Worm (Caenorhabditis elegans) whole organism, mixed stage, embryonic: ENCODE measurements around the gene irg-6.

ENCODE experiments used
- M03D4.4 ChIP-seq: sonication (generic microtip); optimal IDR thresholded peaks from 2 replicates; lab custom pipeline; 2017; ENCODE audit warnings: mild to moderate bottlenecking, missing genetic modification characterization, missing compliant biosample characterization
- bed-3 ChIP-seq: fragments of 200-800 bp; sonication (Bioruptor generic); optimal IDR thresholded peaks from 3 replicates; lab custom pipeline; 2018; ENCODE audit warnings: mild to moderate bottlenecking, missing genetic modification characterization, moderate library complexity, missing compliant biosample characterization
- blmp-1 ChIP-seq: fragments of 150-350 bp; optimal IDR thresholded peaks from 2 replicates; lab custom pipeline; 2014; ENCODE audit warnings: missing biosample characterization, missing genetic modification characterization
- ceh-43 ChIP-seq: fragments of 200-800 bp; sonication (Bioruptor generic); optimal IDR thresholded peaks from 2 replicates; lab custom pipeline; 2018; ENCODE audit warnings: mild to moderate bottlenecking, missing genetic modification characterization, moderate library complexity, missing compliant biosample characterization
- ceh-83 ChIP-seq: fragments of 200-800 bp; sonication (Bioruptor generic); optimal IDR thresholded peaks from 2 replicates; lab custom pipeline; 2018; ENCODE audit warnings: mild to moderate bottlenecking, missing genetic modification characterization, missing compliant biosample characterization
- ces-1 ChIP-seq: fragments of 150-350 bp; optimal IDR thresholded peaks from 2 replicates; lab custom pipeline; 2014; ENCODE audit warnings: missing biosample characterization, missing genetic modification reagents, missing genetic modification characterization
- cnd-1 ChIP-seq: fragments of 200-800 bp; sonication (Bioruptor generic); optimal IDR thresholded peaks from 2 replicates; lab custom pipeline; 2018; ENCODE audit warnings: mild to moderate bottlenecking, missing genetic modification characterization, missing compliant biosample characterization
- drap-1 ChIP-seq: fragments of 200-800 bp; sonication (Bioruptor generic); optimal IDR thresholded peaks from 3 replicates; lab custom pipeline; 2018; ENCODE audit warnings: mild to moderate bottlenecking, missing genetic modification characterization, missing compliant biosample characterization
- elt-1 ChIP-seq: sonication (generic microtip); optimal IDR thresholded peaks from 2 replicates; lab custom pipeline; 2017; ENCODE audit warnings: missing genetic modification characterization, mild to moderate bottlenecking, missing compliant biosample characterization, antibody characterized with exemption, moderate library complexity, borderline replicate concordance; ENCODE audit not compliant: insufficient read depth
- elt-3 ChIP-seq: fragments of 150-350 bp; optimal IDR thresholded peaks from 2 replicates; lab custom pipeline; 2014; ENCODE audit warnings: missing biosample characterization, missing genetic modification characterization
- flh-1 ChIP-seq: fragments of 200-800 bp; sonication (Bioruptor generic); optimal IDR thresholded peaks from 2 replicates; lab custom pipeline; 2018; ENCODE audit warnings: mild to moderate bottlenecking, missing genetic modification characterization, moderate library complexity, missing compliant biosample characterization
- ham-2 ChIP-seq: fragments of 200-800 bp; sonication (Bioruptor generic); optimal IDR thresholded peaks from 2 replicates; lab custom pipeline; 2018; ENCODE audit warnings: mild to moderate bottlenecking, missing genetic modification characterization, missing compliant biosample characterization
- hlh-1 ChIP-seq: fragments of 150-350 bp; optimal IDR thresholded peaks from 2 replicates; lab custom pipeline; 2014; ENCODE audit warnings: missing biosample characterization, missing genetic modification reagents, missing genetic modification characterization
- lin-13 ChIP-seq: fragments of 150-350 bp; optimal IDR thresholded peaks from 2 replicates; lab custom pipeline; 2014; ENCODE audit warnings: missing biosample characterization, missing genetic modification characterization
- lin-32 ChIP-seq: fragments of 200-800 bp; sonication (Bioruptor generic); optimal IDR thresholded peaks from 2 replicates; lab custom pipeline; 2018; ENCODE audit warnings: mild to moderate bottlenecking, missing genetic modification characterization, missing compliant biosample characterization
- mab-5 ChIP-seq: fragments of 150-350 bp; optimal IDR thresholded peaks from 2 replicates; lab custom pipeline; 2014; ENCODE audit warnings: missing biosample characterization, missing genetic modification characterization
- mep-1 ChIP-seq: fragments of 150-350 bp; optimal IDR thresholded peaks from 2 replicates; lab custom pipeline; 2017; ENCODE audit warnings: missing biosample characterization, missing genetic modification reagents, missing genetic modification characterization, inconsistent platforms
- mls-2 ChIP-seq: sonication (generic microtip); optimal IDR thresholded peaks from 2 replicates; lab custom pipeline; 2016; ENCODE audit warnings: mild to moderate bottlenecking, missing genetic modification characterization, moderate library complexity, missing compliant biosample characterization
- nhr-12 ChIP-seq: fragments of 150-350 bp; optimal IDR thresholded peaks from 2 replicates; lab custom pipeline; 2014; ENCODE audit warnings: missing biosample characterization, missing genetic modification characterization
- nhr-2 ChIP-seq: fragments of 150-350 bp; optimal IDR thresholded peaks from 2 replicates; lab custom pipeline; 2014; ENCODE audit warnings: missing biosample characterization, missing genetic modification characterization
- nhr-237 ChIP-seq: fragments of 150-350 bp; optimal IDR thresholded peaks from 2 replicates; lab custom pipeline; 2014; ENCODE audit warnings: missing biosample characterization, missing genetic modification characterization
- nhr-28 ChIP-seq: fragments of 150-350 bp; optimal IDR thresholded peaks from 2 replicates; lab custom pipeline; 2014; ENCODE audit warnings: missing biosample characterization, missing genetic modification characterization
- nhr-76 ChIP-seq: sonication (generic microtip); optimal IDR thresholded peaks from 2 replicates; lab custom pipeline; 2017; ENCODE audit warnings: missing biosample characterization, missing genetic modification characterization
- pha-4 ChIP-seq: fragments of 150-350 bp; optimal IDR thresholded peaks from 2 replicates; lab custom pipeline; 2018; ENCODE audit warnings: missing biosample characterization, missing genetic modification reagents, missing genetic modification characterization
- sem-2 ChIP-seq: fragments of 200-800 bp; sonication (Bioruptor generic); optimal IDR thresholded peaks from 2 replicates; lab custom pipeline; 2018; ENCODE audit warnings: mild to moderate bottlenecking, missing genetic modification characterization, missing compliant biosample characterization
- snpc-4 ChIP-seq: fragments of 150-350 bp; optimal IDR thresholded peaks from 2 replicates; lab custom pipeline; 2014; ENCODE audit warnings: missing biosample characterization, missing genetic modification characterization
- sptf-1 ChIP-seq: sonication (generic microtip); optimal IDR thresholded peaks from 2 replicates; lab custom pipeline; 2017; ENCODE audit warnings: mild to moderate bottlenecking, missing genetic modification characterization, moderate library complexity, missing compliant biosample characterization
- tbx-8 ChIP-seq: fragments of 200-800 bp; sonication (Bioruptor generic); optimal IDR thresholded peaks from 2 replicates; lab custom pipeline; 2018; ENCODE audit warnings: mild to moderate bottlenecking, missing genetic modification characterization, moderate library complexity, missing compliant biosample characterization
- unc-120 ChIP-seq: sonication (generic microtip); optimal IDR thresholded peaks from 2 replicates; lab custom pipeline; 2017; ENCODE audit warnings: missing genetic modification characterization, missing compliant biosample characterization; ENCODE audit not compliant: poor library complexity, severe bottlenecking
- unc-39 ChIP-seq: fragments of 150-350 bp; optimal IDR thresholded peaks from 2 replicates; lab custom pipeline; 2014; ENCODE audit warnings: missing biosample characterization, missing genetic modification characterization
- unc-62 ChIP-seq: fragments of 150-350 bp; optimal IDR thresholded peaks from 2 replicates; lab custom pipeline; 2014; ENCODE audit warnings: missing biosample characterization, missing genetic modification reagents, missing genetic modification characterization
- zip-8 ChIP-seq: fragments of 150-350 bp; optimal IDR thresholded peaks from 2 replicates; lab custom pipeline; 2014; ENCODE audit warnings: missing biosample characterization, missing genetic modification characterization
- ztf-11 ChIP-seq: fragments of 150-350 bp; optimal IDR thresholded peaks from 2 replicates; lab custom pipeline; 2014; ENCODE audit warnings: missing biosample characterization, missing genetic modification characterization

irg-6 gene

ce11 chrIV:12914532-12915019 is at the start of gene irg-6:
TSS of gene irg-6 (minus strand) at chrIV:12914969.
- no peak for TF ChIP-seq ceh-83 (GFP tag; lab: Kevin White, UChicago)
- no peak for TF ChIP-seq bed-3 (GFP tag; lab: Kevin White, UChicago)
- no peak for TF ChIP-seq snpc-4 (tag; lab: Kevin White, UChicago)

DNA sequence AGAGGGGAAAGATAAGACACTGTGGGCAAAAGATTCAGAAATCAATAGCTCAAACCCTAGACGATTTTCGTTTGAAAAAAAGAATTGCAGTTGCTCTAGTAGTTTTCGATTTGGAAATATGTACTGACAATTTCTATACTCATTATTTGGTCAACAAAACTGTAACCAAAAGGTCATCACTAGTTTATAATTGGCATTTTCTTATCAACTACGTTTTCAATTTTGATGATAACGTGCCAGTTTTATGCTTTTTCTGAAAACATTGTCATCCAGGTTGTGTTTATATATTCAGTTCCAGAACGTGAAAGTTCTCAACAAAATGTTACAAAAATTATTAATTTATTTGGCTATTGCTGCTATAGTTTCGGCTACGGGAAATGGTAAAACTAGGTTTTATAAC is 47.8 kb upstream of the irg-6 start, which contains the start of gene F55G11.8:
F55G11.8 (plus strand) TSS at position 245 of the 400 bp plus-strand sequence.
- no peak for TF ChIP-seq ces-1 (GFP tag; lab: Kevin White, UChicago)
- TF ChIP-seq lin-13 (tag; lab: Kevin White, UChicago) = no peak
- TF ChIP-seq ceh-83 (GFP tag; lab: Kevin White, UChicago) = no peak
- no peak for TF ChIP-seq hlh-1 (tag; lab: Kevin White, UChicago)
- TF ChIP-seq unc-120 = no peak
- no peak for TF ChIP-seq nhr-28 (tag; lab: Kevin White, UChicago)
- TF ChIP-seq mls-2 (tag; lab: Kevin White, UChicago) = no peak
- TF ChIP-seq elt-3 (tag; lab: Kevin White, UChicago) = no peak
- no peak for TF ChIP-seq mab-5 (tag; lab: Kevin White, UChicago)
- no peak for TF ChIP-seq ham-2 (GFP tag; lab: Kevin White, UChicago)
- no peak for TF ChIP-seq sem-2 (GFP tag; lab: Kevin White, UChicago)
- TF ChIP-seq cnd-1 (tag; lab: Kevin White, UChicago) = no peak
- TF ChIP-seq blmp-1 = no peak
- TF ChIP-seq drap-1 = no peak
- TF ChIP-seq ceh-43 = no peak

DNA sequence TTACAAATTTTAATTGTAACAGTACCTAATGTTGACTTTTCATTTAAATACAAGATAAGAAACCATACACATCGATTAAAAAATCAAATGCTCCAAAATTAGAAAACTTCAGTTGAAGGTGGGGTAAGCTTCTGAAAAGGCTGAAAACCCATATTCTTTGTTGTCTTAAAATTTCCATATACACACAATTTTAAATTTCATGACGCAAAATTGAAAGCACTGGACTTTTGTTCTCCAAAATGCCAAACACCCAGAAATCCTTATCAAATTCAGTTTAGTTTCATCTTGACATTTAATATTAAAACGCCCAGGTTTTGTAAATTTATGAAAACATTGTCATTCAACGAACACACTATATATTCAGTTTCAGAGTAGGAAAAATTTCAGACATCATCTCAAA is 45.4 kb upstream of the irg-6 start, which contains the start of gene F55G11.7:
F55G11.7 (plus strand) TSS at position 301 of the 400 bp plus-strand sequence.
- TF ChIP-seq elt-1 (tag; lab: Kevin White, UChicago) (no peak), snpc-4 (tag; lab: Kevin White, UChicago) (no peak), tbx-8 (GFP tag; lab: Kevin White, UChicago) (no peak), mep-1 (tag; lab: Kevin White, UChicago) (no peak), flh-1 (no peak), ztf-11 (tag; lab: Kevin White, UChicago) (no peak), nhr-2 (tag; lab: Kevin White, UChicago) (no peak), M03D4.4 (no peak), ces-1 (GFP tag; lab: Kevin White, UChicago) (no peak), lin-13 (tag; lab: Kevin White, UChicago) (no peak), sptf-1 (tag; lab: Kevin White, UChicago) (no peak), nhr-76 (no peak), blmp-1 (no peak), zip-8 (no peak), mab-5 (tag; lab: Kevin White, UChicago) (no peak), ham-2 (GFP tag; lab: Kevin White, UChicago) (no peak), unc-62 (GFP tag; lab: Kevin White, UChicago) (no peak)

DNA sequence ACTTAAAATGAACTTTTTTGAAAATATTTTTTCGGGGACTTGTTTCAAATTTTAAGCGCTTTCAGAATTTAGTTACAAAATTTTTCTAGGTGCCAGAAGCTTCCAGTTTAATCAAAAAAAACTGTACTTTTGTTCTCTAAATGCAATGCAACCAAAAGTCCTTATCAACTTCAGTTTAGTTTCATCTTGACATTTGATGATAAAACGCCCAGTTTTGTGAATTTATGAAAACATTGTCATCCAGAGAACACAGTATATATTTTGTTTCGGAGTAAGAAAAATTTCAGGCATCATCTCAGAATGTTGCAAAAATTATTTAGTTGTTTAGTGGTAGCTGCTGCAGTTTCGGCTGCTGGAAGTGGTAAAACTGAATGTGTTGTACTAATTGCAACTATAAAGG is 43.0 kb upstream of the irg-6 start, which contains the start of gene F55G11.6:
F55G11.6 (plus strand) TSS at position 301 of the 400 bp plus-strand sequence.
- TF ChIP-seq lin-13 (tag; lab: Kevin White, UChicago) = no peak
- TF ChIP-seq ces-1 (GFP tag; lab: Kevin White, UChicago) = no peak
- TF ChIP-seq lin-32 (GFP tag; lab: Kevin White, UChicago) = no peak
- no peak for TF ChIP-seq drap-1
- no peak for TF ChIP-seq pha-4
- no peak for TF ChIP-seq zip-8
- TF ChIP-seq bed-3 (GFP tag; lab: Kevin White, UChicago) = no peak
- TF ChIP-seq unc-39 (tag; lab: Kevin White, UChicago) = no peak
- no peak for TF ChIP-seq snpc-4 (tag; lab: Kevin White, UChicago)
- TF ChIP-seq M03D4.4 = no peak
- TF ChIP-seq ceh-43 = no peak
- TF ChIP-seq mls-2 (tag; lab: Kevin White, UChicago) = no peak
- no peak for TF ChIP-seq nhr-237 (tag; lab: Kevin White, UChicago)
- no peak for TF ChIP-seq nhr-28 (tag; lab: Kevin White, UChicago)
- TF ChIP-seq nhr-76 = no peak

ce11 chrIV:12948470-12948869 is 33.7 kb upstream of the irg-6 start, which contains the start of gene F55G11.10:
TSS of gene F55G11.10 (plus strand) at chrIV:12948770.
- TF ChIP-seq nhr-12 = no peak
- TF ChIP-seq unc-62 (GFP tag; lab: Kevin White, UChicago) = no peak
- TF ChIP-seq ceh-83 (GFP tag; lab: Kevin White, UChicago) = no peak
- TF ChIP-seq M03D4.4 = no peak
- TF ChIP-seq lin-13 (tag; lab: Kevin White, UChicago) = no peak
